Fruit fly (Drosophila melanogaster): Measurements from ENCODE around the gene UBL3.
A peak's percentile ranks its signal among the peaks of the same experiment; 100 is the strongest.

Gene UBL3

DNA sequence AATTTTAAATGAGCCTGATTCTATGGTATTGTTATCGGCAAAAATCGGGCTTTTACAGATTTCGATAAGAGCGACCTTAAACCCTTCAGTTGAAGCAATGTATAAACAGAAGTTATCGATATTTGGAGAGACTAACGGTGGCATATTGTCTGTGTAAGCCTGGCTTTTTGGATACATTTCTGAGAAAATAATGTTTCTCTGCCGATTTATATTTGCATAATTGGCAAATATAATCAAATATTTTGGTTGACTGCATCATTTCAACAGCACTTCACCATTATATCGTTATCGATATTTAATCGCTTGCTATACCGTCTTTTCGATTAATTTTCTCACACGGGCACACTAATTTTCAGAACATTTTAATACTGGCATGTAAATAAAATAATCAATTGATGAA lies 16.9 kb upstream of the UBL3 start, which contains the start of gene CG16952:
CG16952 (plus strand) TSS at position 341 of the 400 bp plus-strand sequence.
- TF ChIP-seq Myc (optimal IDR thresholded peaks at IDR 0.05): no peak
- no peak for TF ChIP-seq psq (optimal IDR thresholded peaks at IDR 0.05)
- TF ChIP-seq h (optimal IDR thresholded peaks at IDR 0.05): no peak
- no peak for TF ChIP-seq Sin3A (optimal IDR thresholded peaks at IDR 0.05)
- no peak for TF ChIP-seq insv (optimal IDR thresholded peaks at IDR 0.05)
- TF ChIP-seq ttk (optimal IDR thresholded peaks at IDR 0.05): no peak

DNA sequence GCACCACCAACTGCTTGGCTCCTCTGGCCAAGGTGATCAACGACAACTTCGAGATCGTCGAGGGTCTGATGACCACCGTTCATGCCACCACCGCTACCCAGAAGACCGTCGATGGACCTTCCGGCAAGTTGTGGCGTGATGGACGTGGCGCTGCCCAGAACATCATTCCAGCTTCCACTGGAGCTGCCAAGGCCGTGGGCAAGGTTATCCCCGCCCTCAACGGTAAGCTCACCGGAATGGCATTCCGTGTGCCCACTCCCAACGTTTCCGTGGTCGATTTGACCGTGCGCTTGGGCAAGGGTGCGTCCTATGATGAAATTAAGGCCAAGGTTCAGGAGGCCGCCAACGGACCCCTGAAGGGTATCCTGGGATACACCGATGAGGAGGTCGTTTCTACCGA lies 15.8 kb upstream of the UBL3 start:
- TF ChIP-seq ttk (optimal IDR thresholded peaks at IDR 0.05) (peak; percentile 81), insv (optimal IDR thresholded peaks at IDR 0.05) (no peak)

DNA sequence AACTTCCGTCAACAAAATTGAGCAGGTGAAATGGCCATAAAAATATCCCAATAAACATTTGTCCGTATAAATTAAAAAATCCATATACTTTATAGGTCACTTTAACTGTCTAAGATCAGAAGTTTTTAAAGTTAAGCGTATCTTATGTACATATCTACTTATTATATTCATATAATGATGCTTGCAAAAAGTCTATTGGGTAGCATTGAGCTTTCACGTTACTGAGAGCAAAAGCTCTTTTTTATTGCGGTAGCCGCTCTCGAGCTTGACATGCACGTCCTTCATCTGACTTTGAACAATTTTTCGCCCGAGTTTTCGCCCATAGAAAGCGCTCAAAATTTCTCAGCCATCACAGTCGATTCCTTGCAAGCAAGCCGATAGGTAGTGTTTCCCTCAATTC lies 14.9 kb upstream of the UBL3 start, which contains the start of gene Gapdh2:
Gapdh2 (plus strand) TSS at position 283 of the 400 bp plus-strand sequence.
- TF ChIP-seq insv (optimal IDR thresholded peaks at IDR 0.05): no peak

DNA sequence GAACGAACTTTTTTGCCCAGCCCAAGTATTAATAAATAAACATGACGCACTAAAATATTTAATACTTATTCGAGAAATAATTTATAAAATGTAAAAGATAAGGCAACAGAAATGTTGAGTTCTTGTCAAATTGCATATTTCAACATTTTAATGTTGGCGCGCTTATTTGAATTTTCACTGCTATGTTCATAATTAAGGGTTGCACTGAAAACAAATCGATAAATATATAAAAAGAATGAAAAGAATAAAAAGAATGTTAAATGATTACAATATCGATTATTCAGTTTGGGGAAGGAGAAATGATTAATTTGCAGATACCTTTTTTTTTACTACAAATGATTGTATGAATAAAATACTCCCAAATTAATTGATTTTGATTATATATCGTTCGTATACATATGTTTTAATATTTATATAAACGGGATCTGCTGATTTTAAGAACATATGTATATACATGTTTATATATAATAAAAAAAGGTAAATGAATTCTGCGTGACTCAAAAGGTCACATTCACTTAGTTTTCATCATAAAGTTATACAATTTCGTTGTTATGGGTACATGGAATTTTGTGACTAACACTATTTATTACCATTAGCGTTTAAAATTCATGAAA lies 13.9 kb upstream of the UBL3 start:
- no peak for TF ChIP-seq h (optimal IDR thresholded peaks at IDR 0.05)
- TF ChIP-seq psq (optimal IDR thresholded peaks at IDR 0.05): no peak
- TF ChIP-seq ttk (optimal IDR thresholded peaks at IDR 0.05): no peak
- no peak for TF ChIP-seq insv (optimal IDR thresholded peaks at IDR 0.05)
- TF ChIP-seq Myc (optimal IDR thresholded peaks at IDR 0.05): no peak
- TF ChIP-seq Sin3A (optimal IDR thresholded peaks at IDR 0.05): no peak

DNA sequence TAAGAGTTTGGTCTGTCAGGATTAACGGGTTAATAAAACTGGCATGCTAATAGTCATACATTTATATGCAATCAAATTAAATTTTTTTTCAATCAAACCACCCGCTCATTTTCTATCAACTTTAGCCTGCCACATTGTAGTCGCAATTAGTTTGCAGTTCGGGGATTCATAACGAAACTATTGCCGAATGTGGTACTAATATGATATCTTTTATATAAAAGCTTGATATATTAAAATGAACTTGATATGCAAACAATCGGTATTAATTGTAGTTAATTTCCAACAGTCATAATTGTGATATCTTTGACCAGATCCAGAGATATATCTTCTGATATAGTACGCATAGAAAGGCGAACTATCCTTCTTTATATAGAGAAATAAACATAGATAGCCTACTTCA lies 13.1 kb upstream of the UBL3 start:
- no peak for TF ChIP-seq Sin3A (optimal IDR thresholded peaks at IDR 0.05)
- TF ChIP-seq psq (optimal IDR thresholded peaks at IDR 0.05): no peak
- no peak for TF ChIP-seq insv (optimal IDR thresholded peaks at IDR 0.05)
- no peak for TF ChIP-seq h (optimal IDR thresholded peaks at IDR 0.05)
- TF ChIP-seq ttk (optimal IDR thresholded peaks at IDR 0.05): no peak
- no peak for TF ChIP-seq Myc (optimal IDR thresholded peaks at IDR 0.05)

DNA sequence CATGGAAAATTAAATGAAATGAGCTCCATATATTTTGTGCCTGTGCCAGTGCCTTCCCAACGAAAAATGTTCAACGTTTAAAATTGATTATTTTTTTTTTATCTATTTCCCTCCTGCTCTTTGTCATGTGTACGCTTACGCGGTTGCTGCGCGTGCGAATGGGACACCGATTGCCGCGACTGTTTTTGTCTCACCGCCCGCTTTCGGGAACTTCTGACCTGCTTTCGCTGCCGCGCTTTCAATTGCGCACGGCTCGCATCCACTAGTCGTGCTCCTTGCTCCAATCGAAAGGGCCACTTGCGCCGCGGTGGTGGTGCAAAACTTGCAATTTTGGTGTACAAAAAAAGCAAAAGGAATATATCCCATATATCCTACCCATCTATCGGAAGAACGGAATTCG lies 7.5 kb upstream of the UBL3 start:
- TF ChIP-seq Sin3A (optimal IDR thresholded peaks at IDR 0.05) (no peak), psq (optimal IDR thresholded peaks at IDR 0.05) (no peak), ttk (optimal IDR thresholded peaks at IDR 0.05) (no peak), h (optimal IDR thresholded peaks at IDR 0.05) (no peak), Myc (optimal IDR thresholded peaks at IDR 0.05) (no peak)

DNA sequence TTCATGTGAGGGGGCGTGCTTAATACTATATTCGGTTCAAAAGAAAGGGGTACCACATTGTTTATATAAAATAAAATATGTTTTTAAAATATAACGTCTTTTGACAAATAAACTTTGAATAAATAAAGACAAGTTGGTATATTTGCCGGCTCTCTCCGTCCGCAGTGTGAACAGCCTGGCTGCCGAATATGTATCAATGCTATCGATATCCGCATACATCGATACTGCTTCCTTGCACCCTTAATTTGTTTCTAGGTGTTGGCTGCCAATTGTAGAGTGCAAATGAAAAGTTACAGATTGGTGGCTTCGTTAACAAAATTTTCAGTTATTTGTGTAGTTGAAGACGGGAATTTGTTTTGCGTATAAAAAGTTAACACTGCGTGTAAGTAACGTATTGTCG lies 6.9 kb upstream of the UBL3 start, which contains the start of gene Gbeta13F:
Gbeta13F (plus strand) TSS at position 247 of the 400 bp plus-strand sequence.
- no peak for TF ChIP-seq Myc (optimal IDR thresholded peaks at IDR 0.05)
- no peak for TF ChIP-seq ttk (optimal IDR thresholded peaks at IDR 0.05)
- no peak for TF ChIP-seq insv (optimal IDR thresholded peaks at IDR 0.05)
- no peak for TF ChIP-seq psq (optimal IDR thresholded peaks at IDR 0.05)
- no peak for TF ChIP-seq h (optimal IDR thresholded peaks at IDR 0.05)
- TF ChIP-seq Sin3A (optimal IDR thresholded peaks at IDR 0.05): no peak

DNA sequence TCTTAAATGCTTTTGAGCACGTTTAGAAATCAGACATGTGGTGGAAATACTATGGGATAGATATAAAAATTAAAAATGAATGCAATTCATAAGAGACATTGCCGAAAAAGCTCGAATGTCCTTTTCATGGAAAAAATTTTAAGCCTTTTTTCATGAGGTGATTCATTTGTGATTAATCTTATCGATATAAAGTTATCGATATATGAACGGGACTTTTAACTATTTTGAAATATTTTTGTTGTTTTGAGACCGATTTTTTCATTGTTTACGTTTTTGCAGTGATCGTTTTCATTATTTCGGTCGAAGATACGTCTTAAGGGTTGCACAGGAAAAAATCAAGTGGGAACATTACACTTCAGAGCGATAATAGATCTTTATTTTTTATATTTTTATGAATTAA lies 6.4 kb upstream of the UBL3 start, which contains the start of gene AlkB:
AlkB (minus strand) TSS at position 101 of the 400 bp plus-strand sequence.
- no peak for TF ChIP-seq psq (optimal IDR thresholded peaks at IDR 0.05)
- no peak for TF ChIP-seq ttk (optimal IDR thresholded peaks at IDR 0.05)
- no peak for TF ChIP-seq Myc (optimal IDR thresholded peaks at IDR 0.05)
- TF ChIP-seq Sin3A (optimal IDR thresholded peaks at IDR 0.05): no peak
- TF ChIP-seq insv (optimal IDR thresholded peaks at IDR 0.05): no peak
- no peak for TF ChIP-seq h (optimal IDR thresholded peaks at IDR 0.05)

DNA sequence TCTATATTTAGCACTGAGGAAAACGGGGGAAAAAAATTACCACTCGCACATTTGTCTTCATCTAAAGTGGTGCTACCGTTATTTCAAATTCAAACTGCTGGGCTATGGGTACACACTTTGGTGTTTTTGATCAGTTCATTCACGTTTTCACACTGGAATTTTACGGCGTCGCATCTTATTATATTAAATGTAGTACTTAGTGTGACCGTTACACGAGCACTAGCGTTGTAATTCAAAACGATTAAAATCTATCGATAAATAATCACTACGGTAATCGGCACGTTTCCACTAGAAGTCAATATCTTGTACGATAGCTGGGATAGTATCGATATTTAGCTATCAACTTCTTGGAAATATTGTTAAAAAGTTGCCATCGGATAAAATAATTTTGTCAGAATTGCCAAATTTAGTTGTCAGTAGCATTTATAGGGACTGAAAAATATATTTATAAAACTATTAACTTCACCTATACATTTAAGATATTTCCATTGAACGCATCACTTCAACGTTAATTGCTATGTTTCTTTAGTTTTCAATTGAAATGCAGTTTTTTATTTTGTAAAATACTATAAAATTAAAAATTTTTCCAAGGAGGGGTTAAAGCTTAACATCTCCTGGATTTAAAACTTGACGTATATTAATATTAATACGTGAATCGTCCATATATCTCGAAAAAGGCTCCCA lies 4.8 kb upstream of the UBL3 start, which contains the start of the genes CG46440 and Myb:
CG46440 (minus strand) TSS at position 223 of the 684 bp plus-strand sequence.
Myb (minus strand) TSS at position 223 of the 684 bp plus-strand sequence.
- TF ChIP-seq ttk (optimal IDR thresholded peaks at IDR 0.05) (no peak), Myc (optimal IDR thresholded peaks at IDR 0.05) (no peak), h (optimal IDR thresholded peaks at IDR 0.05) (no peak), Sin3A (optimal IDR thresholded peaks at IDR 0.05) (no peak), insv (optimal IDR thresholded peaks at IDR 0.05) (no peak), psq (optimal IDR thresholded peaks at IDR 0.05) (no peak)

DNA sequence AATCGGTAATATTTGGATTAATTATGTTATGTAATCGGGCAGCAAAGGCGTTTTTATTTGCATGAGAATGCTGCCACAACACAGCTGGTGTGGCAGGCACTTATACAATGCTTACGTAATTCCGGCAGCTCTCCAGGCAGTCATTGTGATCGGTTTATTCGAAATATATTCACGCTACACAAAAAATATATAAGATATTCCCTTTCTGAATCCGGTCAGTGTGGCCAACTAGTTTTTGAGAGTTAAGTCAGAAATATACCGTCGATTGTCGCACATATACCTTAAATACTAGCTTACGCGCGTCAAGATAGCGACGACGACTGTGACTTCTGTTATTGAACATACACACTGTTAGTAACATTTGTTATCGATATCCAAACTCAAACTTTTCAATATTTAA lies 4.0 kb downstream of the UBL3 start, which contains the start of gene sun:
sun (minus strand) TSS at position 238 of the 400 bp plus-strand sequence.
- no peak for TF ChIP-seq ttk (optimal IDR thresholded peaks at IDR 0.05)
- no peak for TF ChIP-seq h (optimal IDR thresholded peaks at IDR 0.05)
- no peak for TF ChIP-seq Sin3A (optimal IDR thresholded peaks at IDR 0.05)
- TF ChIP-seq insv (optimal IDR thresholded peaks at IDR 0.05): no peak
- no peak for TF ChIP-seq psq (optimal IDR thresholded peaks at IDR 0.05)
- no peak for TF ChIP-seq Myc (optimal IDR thresholded peaks at IDR 0.05)

DNA sequence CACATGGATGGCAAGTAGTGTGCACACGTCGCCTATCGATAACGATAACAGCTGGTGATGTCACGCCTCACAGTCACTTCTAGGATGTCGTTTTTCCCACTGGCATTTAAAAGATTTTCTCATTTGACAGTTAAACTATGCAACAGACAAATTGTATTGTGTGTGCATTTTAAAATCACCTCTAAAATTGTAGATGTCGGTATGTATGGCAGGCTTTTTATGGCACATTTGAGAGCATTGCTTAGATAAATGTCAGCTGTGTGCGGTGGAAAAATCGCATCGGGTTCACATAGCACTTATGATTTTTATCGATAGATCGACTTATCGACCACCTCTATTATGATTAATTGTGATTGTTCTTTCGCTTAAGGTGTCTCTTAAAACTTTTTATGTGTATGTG lies 8.8 kb downstream of the UBL3 start, which contains the start of the genes ArgRS and CG8578:
ArgRS (minus strand) TSS at position 7 of the 400 bp plus-strand sequence.
CG8578 (plus strand) TSS at position 338 of the 400 bp plus-strand sequence.
- TF ChIP-seq psq (optimal IDR thresholded peaks at IDR 0.05): no peak

DNA sequence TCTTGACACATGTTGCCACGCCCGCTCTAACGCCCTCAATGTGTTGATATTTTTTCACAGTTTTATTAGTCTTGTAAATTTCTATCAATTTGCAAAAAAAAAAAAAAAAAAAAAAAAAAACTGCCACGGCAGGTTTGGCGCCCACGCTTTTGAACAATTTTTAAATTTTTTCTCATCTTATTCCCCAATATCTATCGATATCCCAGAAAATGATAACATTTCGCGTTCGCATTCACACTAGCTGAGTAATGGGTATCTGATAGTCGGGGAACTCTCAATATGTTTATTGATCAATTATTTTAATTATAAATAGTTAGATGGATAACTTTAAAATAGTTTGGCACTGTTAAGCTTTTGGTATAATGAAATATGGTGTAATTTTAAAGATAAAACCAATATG lies 11.6 kb downstream of the UBL3 start:
- TF ChIP-seq insv (optimal IDR thresholded peaks at IDR 0.05) (no peak), psq (optimal IDR thresholded peaks at IDR 0.05) (no peak), Sin3A (optimal IDR thresholded peaks at IDR 0.05) (no peak), h (optimal IDR thresholded peaks at IDR 0.05) (no peak), ttk (optimal IDR thresholded peaks at IDR 0.05) (no peak), Myc (optimal IDR thresholded peaks at IDR 0.05) (no peak)

DNA sequence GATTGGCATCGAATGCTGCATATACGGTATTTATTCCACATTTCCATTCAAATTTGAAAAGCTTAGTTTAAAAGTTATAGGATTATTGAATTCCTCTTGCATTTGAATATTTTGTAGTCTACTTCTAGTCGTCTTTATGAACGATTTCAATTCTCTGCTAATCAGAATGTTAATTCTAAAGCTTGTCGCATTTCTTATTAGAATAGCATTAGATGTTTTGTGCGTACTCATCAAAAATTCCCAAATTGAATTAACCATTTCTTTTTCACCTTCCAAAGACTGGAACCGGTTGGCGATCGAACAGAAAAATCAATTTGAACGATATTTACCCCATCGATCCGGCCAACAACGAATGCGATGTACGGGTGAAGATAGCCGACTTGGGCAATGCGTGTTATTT lies 13.0 kb downstream of the UBL3 start:
- TF ChIP-seq h (optimal IDR thresholded peaks at IDR 0.05) (no peak), insv (optimal IDR thresholded peaks at IDR 0.05) (no peak), psq (optimal IDR thresholded peaks at IDR 0.05) (no peak), ttk (optimal IDR thresholded peaks at IDR 0.05) (no peak), Sin3A (optimal IDR thresholded peaks at IDR 0.05) (no peak), Myc (optimal IDR thresholded peaks at IDR 0.05) (no peak)

Measured in Kc167 (cell line).